Worm (Caenorhabditis elegans): ENCODE data around the gene flp-13.

Gene flp-13

ce11 chrIV:7698320-7698719 is at the start of gene flp-13:
Gene flp-13 (minus strand): TSS chrIV:7698420.
- TF ChIP-seq W03F9.2 (tag; optimal IDR thresholded peaks at IDR 0.05): no peak
- TF ChIP-seq dao-5 (tag; optimal IDR thresholded peaks at IDR 0.05): no peak
- TF ChIP-seq him-1 (tag; optimal IDR thresholded peaks at IDR 0.05): no peak

- TF ChIP-seq him-1 (tag; optimal IDR thresholded peaks at IDR 0.05) (no peak), W03F9.2 (tag; optimal IDR thresholded peaks at IDR 0.05) (no peak), dao-5 (tag; optimal IDR thresholded peaks at IDR 0.05) (no peak)
Observed at ce11 chrIV:7747838-7748237, 49.6 kb upstream of the flp-13 start, which contains the start of gene klo-1. Gene klo-1 (minus strand): TSS chrIV:7748225.

ce11 chrIV:7743539-7743938 is 45.3 kb upstream of the flp-13 start, which contains the start of gene npr-35:
Gene npr-35 (plus strand): TSS chrIV:7743839.
- TF ChIP-seq dao-5 (tag; optimal IDR thresholded peaks at IDR 0.05) (no peak), him-1 (tag; optimal IDR thresholded peaks at IDR 0.05) (no peak), W03F9.2 (tag; optimal IDR thresholded peaks at IDR 0.05) (no peak)

ce11 chrIV:7736616-7737015 is 38.4 kb upstream of the flp-13 start:
- TF ChIP-seq dao-5 (tag; optimal IDR thresholded peaks at IDR 0.05): no peak
- no peak for TF ChIP-seq W03F9.2 (tag; optimal IDR thresholded peaks at IDR 0.05)
- no peak for TF ChIP-seq him-1 (tag; optimal IDR thresholded peaks at IDR 0.05)

ce11 chrIV:7734619-7735018 is 36.4 kb upstream of the flp-13 start, which contains the start of gene clx-1:
Gene clx-1 (plus strand): TSS chrIV:7734648.
- TF ChIP-seq W03F9.2 (tag; optimal IDR thresholded peaks at IDR 0.05) (no peak), dao-5 (tag; optimal IDR thresholded peaks at IDR 0.05) (no peak), him-1 (tag; optimal IDR thresholded peaks at IDR 0.05) (no peak)

ce11 chrIV:7734173-7734572 is 36.0 kb upstream of the flp-13 start:
- TF ChIP-seq W03F9.2 (tag; optimal IDR thresholded peaks at IDR 0.05) (no peak), dao-5 (tag; optimal IDR thresholded peaks at IDR 0.05) (no peak), him-1 (tag; optimal IDR thresholded peaks at IDR 0.05) (no peak)

- TF ChIP-seq W03F9.2 (tag; optimal IDR thresholded peaks at IDR 0.05) (no peak), dao-5 (tag; optimal IDR thresholded peaks at IDR 0.05) (no peak), him-1 (tag; optimal IDR thresholded peaks at IDR 0.05) (no peak)
Observed at ce11 chrIV:7731960-7732359, 33.7 kb upstream of the flp-13 start, which contains the start of the genes C50F7.9 and C50F7.3. Gene C50F7.9 (minus strand): TSS chrIV:7732060. Gene C50F7.3 (plus strand): TSS chrIV:7732329.

ce11 chrIV:7728402-7728963 is 30.3 kb upstream of the flp-13 start, which contains the start of gene sucg-1:
Gene sucg-1 (plus strand): TSS chrIV:7728913.
- TF ChIP-seq him-1 (tag; optimal IDR thresholded peaks at IDR 0.05) (no peak), dao-5 (tag; optimal IDR thresholded peaks at IDR 0.05) (no peak), W03F9.2 (tag; optimal IDR thresholded peaks at IDR 0.05) (no peak)

- no peak for TF ChIP-seq him-1 (tag; optimal IDR thresholded peaks at IDR 0.05)
- TF ChIP-seq W03F9.2 (tag; optimal IDR thresholded peaks at IDR 0.05): no peak
- TF ChIP-seq dao-5 (tag; optimal IDR thresholded peaks at IDR 0.05): no peak
Observed at ce11 chrIV:7727258-7727657, 29.0 kb upstream of the flp-13 start.

ce11 chrIV:7726325-7726724 is 28.1 kb upstream of the flp-13 start, which contains the start of gene C50F7.5:
Gene C50F7.5 (plus strand): TSS chrIV:7726719.
- TF ChIP-seq dao-5 (tag; optimal IDR thresholded peaks at IDR 0.05) (no peak), W03F9.2 (tag; optimal IDR thresholded peaks at IDR 0.05) (no peak), him-1 (tag; optimal IDR thresholded peaks at IDR 0.05) (no peak)

- TF ChIP-seq W03F9.2 (tag; optimal IDR thresholded peaks at IDR 0.05) (no peak), dao-5 (tag; optimal IDR thresholded peaks at IDR 0.05) (no peak), him-1 (tag; optimal IDR thresholded peaks at IDR 0.05) (no peak)
Observed at ce11 chrIV:7724912-7725311, 26.7 kb upstream of the flp-13 start.

- TF ChIP-seq W03F9.2 (tag; optimal IDR thresholded peaks at IDR 0.05): no peak
- TF ChIP-seq dao-5 (tag; optimal IDR thresholded peaks at IDR 0.05): no peak
- no peak for TF ChIP-seq him-1 (tag; optimal IDR thresholded peaks at IDR 0.05)
Observed at ce11 chrIV:7723555-7723954, 25.3 kb upstream of the flp-13 start.

- TF ChIP-seq him-1 (tag; optimal IDR thresholded peaks at IDR 0.05) (no peak), W03F9.2 (tag; optimal IDR thresholded peaks at IDR 0.05) (no peak), dao-5 (tag; optimal IDR thresholded peaks at IDR 0.05) (no peak)
Observed at ce11 chrIV:7722806-7723205, 24.6 kb upstream of the flp-13 start, which contains the start of gene C50F7.6. Gene C50F7.6 (minus strand): TSS chrIV:7723199.

- no peak for TF ChIP-seq dao-5 (tag; optimal IDR thresholded peaks at IDR 0.05)
- no peak for TF ChIP-seq him-1 (tag; optimal IDR thresholded peaks at IDR 0.05)
- TF ChIP-seq W03F9.2 (tag; optimal IDR thresholded peaks at IDR 0.05): no peak
Observed at ce11 chrIV:7717916-7718315, 19.7 kb upstream of the flp-13 start, which contains the start of gene F33D4.6. Gene F33D4.6 (minus strand): TSS chrIV:7718016.

ce11 chrIV:7712252-7712651 is 14.0 kb upstream of the flp-13 start:
- TF ChIP-seq him-1 (tag; optimal IDR thresholded peaks at IDR 0.05) (no peak), dao-5 (tag; optimal IDR thresholded peaks at IDR 0.05) (no peak), W03F9.2 (tag; optimal IDR thresholded peaks at IDR 0.05) (no peak)
